Worm (Caenorhabditis elegans) whole organism, L3 larva: ENCODE data around the gene F14F7.5.

Source experiments
- R02D3.7 ChIP-seq: fragments of 150-350 bp; optimal IDR thresholded peaks from 2 replicates; lab custom pipeline; 2014; ENCODE audit warnings: missing biosample characterization, missing genetic modification characterization
- ZK546.5 ChIP-seq: sonication (generic microtip); optimal IDR thresholded peaks from 2 replicates; lab custom pipeline; 2017; ENCODE audit warnings: missing biosample characterization, missing genetic modification characterization
- aly-2 ChIP-seq: fragments of 150-350 bp; optimal IDR thresholded peaks from 2 replicates; lab custom pipeline; 2014; ENCODE audit warnings: missing biosample characterization, missing genetic modification characterization
- ama-1 ChIP-seq: fragments of 150-350 bp; optimal IDR thresholded peaks from 2 replicates; lab custom pipeline; 2018
- ceh-16 ChIP-seq: sonication (generic microtip); optimal IDR thresholded peaks from 2 replicates; lab custom pipeline; 2017; ENCODE audit warnings: missing biosample characterization, missing genetic modification characterization
- ceh-28 ChIP-seq: fragments of 150-350 bp; optimal IDR thresholded peaks from 2 replicates; lab custom pipeline; 2014; ENCODE audit warnings: missing biosample characterization, missing genetic modification reagents, missing genetic modification characterization
- ceh-82 ChIP-seq: fragments of 150-350 bp; optimal IDR thresholded peaks from 2 replicates; lab custom pipeline; 2014; ENCODE audit warnings: missing biosample characterization, missing genetic modification characterization
- ceh-9 ChIP-seq: sonication (generic microtip); optimal IDR thresholded peaks from 2 replicates; lab custom pipeline; 2018; ENCODE audit warnings: missing biosample characterization, missing genetic modification characterization
- egl-27 ChIP-seq: sonication (generic microtip); optimal IDR thresholded peaks from 4 replicates; lab custom pipeline; 2017; ENCODE audit warnings: missing biosample characterization, missing genetic modification reagents, missing genetic modification characterization
- elt-2 ChIP-seq: sonication (generic microtip); optimal IDR thresholded peaks from 2 replicates; lab custom pipeline; 2016; ENCODE audit warnings: missing genetic modification reagents, mild to moderate bottlenecking, missing genetic modification characterization, missing compliant biosample characterization
- elt-3 ChIP-seq, 3 experiments: fragments of 150-350 bp in 1 of 3; sonication (generic microtip) in 2 of 3; optimal IDR thresholded peaks; 2 replicates in 2 of 3; 4 replicates in 1 of 3; lab custom pipeline; 2014 to 2017; ENCODE audit warnings: missing biosample characterization in 3 of 3, missing genetic modification characterization in 3 of 3
- eor-1 ChIP-seq, 2 experiments: fragments of 150-350 bp; optimal IDR thresholded peaks; 2 replicates each; lab custom pipeline; 2014 to 2018; ENCODE audit warnings: missing biosample characterization in 2 of 2, missing genetic modification characterization in 2 of 2
- fkh-10 ChIP-seq: sonication (generic microtip); optimal IDR thresholded peaks from 2 replicates; lab custom pipeline; 2017; ENCODE audit warnings: missing biosample characterization, missing genetic modification reagents, missing genetic modification characterization
- hmg-11 ChIP-seq: sonication (generic microtip); optimal IDR thresholded peaks from 2 replicates; lab custom pipeline; 2016; ENCODE audit warnings: missing genetic modification characterization, missing compliant biosample characterization
- jun-1 ChIP-seq: fragments of 150-350 bp; optimal IDR thresholded peaks from 2 replicates; lab custom pipeline; 2014; ENCODE audit warnings: missing biosample characterization, missing genetic modification reagents, missing genetic modification characterization
- lin-39 ChIP-seq: fragments of 150-350 bp; optimal IDR thresholded peaks from 2 replicates; lab custom pipeline; 2018; ENCODE audit warnings: missing biosample characterization, missing genetic modification reagents, missing genetic modification characterization
- lsy-12 ChIP-seq: sonication (generic microtip); optimal IDR thresholded peaks from 2 replicates; lab custom pipeline; 2016; ENCODE audit warnings: mild to moderate bottlenecking, missing genetic modification characterization, missing compliant biosample characterization
- mdl-1 ChIP-seq: fragments of 150-350 bp; optimal IDR thresholded peaks from 2 replicates; lab custom pipeline; 2014; ENCODE audit warnings: missing biosample characterization, missing genetic modification characterization
- mml-1 ChIP-seq: fragments of 150-350 bp; sonication (generic microtip); optimal IDR thresholded peaks from 3 replicates; lab custom pipeline; 2014; ENCODE audit warnings: missing biosample characterization, missing genetic modification characterization
- nfya-1 ChIP-seq: sonication (generic microtip); optimal IDR thresholded peaks from 2 replicates; lab custom pipeline; 2017; ENCODE audit warnings: missing genetic modification characterization, mild to moderate bottlenecking, missing compliant biosample characterization, antibody characterized with exemption, moderate library complexity; ENCODE audit not compliant: insufficient read depth
- nhr-11 ChIP-seq: fragments of 150-350 bp; optimal IDR thresholded peaks from 2 replicates; lab custom pipeline; 2014; ENCODE audit warnings: missing biosample characterization, missing genetic modification characterization
- nhr-12 ChIP-seq: fragments of 150-350 bp; optimal IDR thresholded peaks from 2 replicates; lab custom pipeline; 2014; ENCODE audit warnings: missing biosample characterization, missing genetic modification characterization
- nhr-23 ChIP-seq: fragments of 150-350 bp; optimal IDR thresholded peaks from 2 replicates; lab custom pipeline; 2014; ENCODE audit warnings: missing biosample characterization, missing genetic modification reagents, missing genetic modification characterization
- nhr-237 ChIP-seq: fragments of 150-350 bp; optimal IDR thresholded peaks from 2 replicates; lab custom pipeline; 2014; ENCODE audit warnings: missing biosample characterization, missing genetic modification characterization
- nhr-28 ChIP-seq: fragments of 150-350 bp; optimal IDR thresholded peaks from 2 replicates; lab custom pipeline; 2014; ENCODE audit warnings: missing biosample characterization, missing genetic modification characterization
- nhr-67 ChIP-seq: fragments of 150-350 bp; optimal IDR thresholded peaks from 2 replicates; lab custom pipeline; 2014; ENCODE audit warnings: missing biosample characterization, missing genetic modification characterization
- nhr-76 ChIP-seq: fragments of 150-350 bp; sonication (generic microtip); optimal IDR thresholded peaks from 5 replicates; lab custom pipeline; 2014; ENCODE audit warnings: missing biosample characterization, missing genetic modification characterization
- pha-4 ChIP-seq: fragments of 150-350 bp; optimal IDR thresholded peaks from 2 replicates; lab custom pipeline; 2014; ENCODE audit warnings: missing biosample characterization, missing genetic modification reagents, missing genetic modification characterization
- pqm-1 ChIP-seq: fragments of 150-350 bp; optimal IDR thresholded peaks from 2 replicates; lab custom pipeline; 2017; ENCODE audit warnings: missing biosample characterization, missing genetic modification characterization, inconsistent platforms
- sea-2 ChIP-seq: fragments of 150-350 bp; sonication (generic microtip); optimal IDR thresholded peaks from 4 replicates; lab custom pipeline; 2014; ENCODE audit warnings: missing biosample characterization, missing genetic modification reagents, missing genetic modification characterization
- snpc-4 ChIP-seq: fragments of 150-350 bp; optimal IDR thresholded peaks from 2 replicates; lab custom pipeline; 2014; ENCODE audit warnings: missing biosample characterization, missing genetic modification characterization
- tbx-2 ChIP-seq: sonication (generic microtip); optimal IDR thresholded peaks from 2 replicates; lab custom pipeline; 2016; ENCODE audit warnings: mild to moderate bottlenecking, missing genetic modification characterization, missing compliant biosample characterization
- unc-39 ChIP-seq: sonication (generic microtip); optimal IDR thresholded peaks from 4 replicates; lab custom pipeline; 2017; ENCODE audit warnings: missing biosample characterization, missing genetic modification characterization
- unc-62 ChIP-seq: fragments of 150-350 bp; sonication (generic microtip); optimal IDR thresholded peaks from 4 replicates; lab custom pipeline; 2014; ENCODE audit warnings: missing biosample characterization, missing genetic modification reagents, missing genetic modification characterization
- zag-1 ChIP-seq: fragments of 150-350 bp; optimal IDR thresholded peaks from 2 replicates; lab custom pipeline; 2014; ENCODE audit warnings: missing biosample characterization, missing genetic modification characterization
- ztf-11 ChIP-seq: fragments of 150-350 bp; optimal IDR thresholded peaks from 2 replicates; lab custom pipeline; 2014; ENCODE audit warnings: missing biosample characterization, missing genetic modification characterization

The F14F7.5 gene

DNA sequence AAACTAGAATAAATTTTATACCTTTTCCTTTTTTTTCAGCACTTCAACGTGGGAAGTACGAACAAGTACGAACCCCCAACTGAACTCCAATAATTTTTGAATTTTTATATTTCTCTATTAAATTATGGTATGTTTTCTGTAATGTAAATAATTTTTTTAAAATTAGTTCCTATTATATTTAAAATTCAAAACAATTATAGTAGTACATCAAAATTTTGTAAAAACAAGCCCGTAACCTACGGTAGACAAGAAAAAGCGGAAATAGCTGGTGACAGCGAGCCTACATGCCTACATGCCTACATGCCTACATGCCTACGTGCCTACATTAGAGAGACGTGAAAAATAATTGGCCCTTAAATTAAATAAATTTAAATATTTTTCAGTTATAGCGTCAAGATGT is at the start of gene F14F7.5:
F14F7.5 (plus strand) TSS at position 301 of the 400 bp plus-strand sequence.
- TF ChIP-seq mdl-1 (tag; lab: Kevin White, UChicago), result no peak
- no peak for TF ChIP-seq nhr-23 (tag; lab: Kevin White, UChicago)
- TF ChIP-seq ceh-82, result no peak
- TF ChIP-seq R02D3.7 (tag; lab: Kevin White, UChicago), result no peak
- no peak for TF ChIP-seq ama-1
- TF ChIP-seq aly-2, result no peak
- TF ChIP-seq mml-1 (tag; lab: Kevin White, UChicago), result no peak
- TF ChIP-seq pqm-1 (tag; lab: Kevin White, UChicago), result no peak
- no peak for TF ChIP-seq zag-1 (tag; lab: Kevin White, UChicago)
- no peak for TF ChIP-seq nhr-12 (tag; lab: Kevin White, UChicago)
- no peak for TF ChIP-seq ztf-11 (tag; lab: Kevin White, UChicago)
- no peak for TF ChIP-seq snpc-4 (tag; lab: Kevin White, UChicago)
- no peak for TF ChIP-seq lin-39
- TF ChIP-seq eor-1 (tag; optimal IDR thresholded peaks at IDR 0.05; lab: Kevin White, UChicago), result no peak
- TF ChIP-seq, all 47 proteins: peak for 0

DNA sequence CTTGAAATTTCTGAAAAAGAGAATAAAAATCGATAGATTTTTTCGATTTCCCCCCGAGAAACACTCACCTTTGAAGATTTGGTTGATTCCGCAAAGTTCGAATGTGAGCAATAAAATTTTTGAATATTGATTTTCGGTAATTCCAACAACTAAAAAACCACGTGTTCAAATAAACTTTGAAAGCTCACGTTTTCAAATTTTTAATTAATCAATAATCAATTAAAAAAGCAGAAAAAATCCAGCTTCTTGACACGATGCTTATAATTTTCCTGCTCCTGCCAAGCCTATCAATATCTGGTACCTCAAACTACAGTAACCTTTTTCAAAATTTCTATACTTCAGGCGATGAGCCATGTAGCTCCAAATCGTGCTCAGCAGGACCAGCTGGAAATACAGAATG is 44.4 kb upstream of the F14F7.5 start, which contains the start of gene ZK1010.5:
ZK1010.5 (minus strand) TSS at position 101 of the 400 bp plus-strand sequence.
- no peak for TF ChIP-seq snpc-4 (tag; lab: Kevin White, UChicago)
- no peak for TF ChIP-seq nhr-11 (tag; lab: Kevin White, UChicago)
- TF ChIP-seq nfya-1 (tag; lab: Kevin White, UChicago), result no peak
- TF ChIP-seq tbx-2 (tag; lab: Kevin White, UChicago), result no peak
- no peak for TF ChIP-seq ama-1
- TF ChIP-seq unc-62 (GFP tag; lab: Kevin White, UChicago), result no peak
- no peak for TF ChIP-seq pqm-1 (tag; lab: Kevin White, UChicago)
- no peak for TF ChIP-seq aly-2
- no peak for TF ChIP-seq eor-1 (tag; optimal IDR thresholded peaks at IDR 0.05; lab: Kevin White, UChicago)
- no peak for TF ChIP-seq sea-2
- TF ChIP-seq jun-1 (tag; lab: Kevin White, UChicago), result no peak
- no peak for TF ChIP-seq nhr-67
- TF ChIP-seq fkh-10 (GFP tag; lab: Kevin White, UChicago), result no peak
- TF ChIP-seq elt-3 (tag; optimal IDR thresholded peaks at IDR 0.05; lab: Kevin White, UChicago), result no peak
- TF ChIP-seq lsy-12 (tag; lab: Kevin White, UChicago), result no peak
- TF ChIP-seq nhr-237 (tag; lab: Kevin White, UChicago), result no peak
- no peak for TF ChIP-seq zag-1 (tag; lab: Kevin White, UChicago)
- TF ChIP-seq ceh-16 (tag; lab: Kevin White, UChicago), result no peak

DNA sequence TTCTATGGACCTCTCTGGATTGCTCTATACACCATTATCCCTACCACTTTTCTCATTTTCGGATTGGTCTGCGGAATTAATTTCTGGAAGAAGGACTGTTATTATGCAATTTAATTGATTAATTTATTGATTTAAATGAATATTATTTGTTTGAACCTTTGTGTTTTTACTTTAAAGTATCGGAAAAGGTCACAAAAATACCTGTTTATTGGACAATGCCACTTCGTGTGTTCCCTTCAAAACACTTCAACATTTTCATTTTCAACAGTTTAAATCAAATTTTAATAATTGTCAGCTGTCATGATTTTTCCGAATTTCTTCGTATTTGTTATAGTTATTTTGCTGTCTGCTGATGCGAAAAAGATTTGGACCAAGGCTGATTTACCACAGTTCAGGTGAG is 40.8 kb upstream of the F14F7.5 start, which contains the start of gene ZK1010.12:
ZK1010.12 (plus strand) TSS at position 301 of the 400 bp plus-strand sequence.
- TF ChIP-seq ceh-9 (no peak), elt-2 (tag; lab: Kevin White, UChicago) (no peak), lsy-12 (tag; lab: Kevin White, UChicago) (no peak), pha-4 (tag; lab: Kevin White, UChicago) (no peak), jun-1 (tag; lab: Kevin White, UChicago) (no peak), ceh-16 (tag; lab: Kevin White, UChicago) (no peak), nhr-11 (tag; lab: Kevin White, UChicago) (no peak), unc-62 (GFP tag; lab: Kevin White, UChicago) (no peak), nhr-237 (tag; lab: Kevin White, UChicago) (no peak), unc-39 (tag; lab: Kevin White, UChicago) (no peak), zag-1 (tag; lab: Kevin White, UChicago) (no peak), elt-3 (tag; optimal IDR thresholded peaks at IDR 0.05; lab: Kevin White, UChicago) (no peak), nhr-76 (no peak), ama-1 (no peak), mdl-1 (tag; lab: Kevin White, UChicago) (no peak), ceh-82 (no peak)
- TF ChIP-seq, all 47 proteins: peak for 0

DNA sequence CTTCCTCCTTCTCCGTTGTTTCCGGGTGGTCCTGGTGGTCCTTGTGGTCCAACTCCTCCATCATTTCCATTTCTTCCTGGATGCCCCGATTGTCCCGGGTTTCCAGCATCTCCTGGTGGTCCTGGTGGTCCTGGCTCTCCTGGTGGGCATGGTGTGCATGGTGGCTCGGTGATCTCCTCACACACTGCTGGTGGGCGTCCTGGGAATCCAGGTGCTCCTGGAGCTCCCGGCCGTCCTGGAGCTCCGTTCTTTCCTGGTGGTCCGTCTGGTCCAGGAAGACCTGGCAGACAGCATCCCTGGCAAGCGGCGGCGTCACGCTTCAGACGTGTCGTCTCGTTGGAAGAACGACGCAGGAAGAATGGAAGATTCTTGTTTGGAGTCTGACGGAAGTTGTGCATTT is 38.7 kb upstream of the F14F7.5 start:
- no peak for TF ChIP-seq nhr-67
- TF ChIP-seq ceh-16 (tag; lab: Kevin White, UChicago), result no peak
- TF ChIP-seq ceh-9, result no peak
- TF ChIP-seq lin-39, result no peak
- TF ChIP-seq pqm-1 (tag; lab: Kevin White, UChicago), result no peak
- TF ChIP-seq ztf-11 (tag; lab: Kevin White, UChicago), result no peak
- no peak for TF ChIP-seq sea-2
- no peak for TF ChIP-seq eor-1 (tag; optimal IDR thresholded peaks at IDR 0.05; lab: Kevin White, UChicago)
- TF ChIP-seq ZK546.5 (tag; lab: Kevin White, UChicago), result no peak
- TF ChIP-seq, all 47 proteins: peak for 0

DNA sequence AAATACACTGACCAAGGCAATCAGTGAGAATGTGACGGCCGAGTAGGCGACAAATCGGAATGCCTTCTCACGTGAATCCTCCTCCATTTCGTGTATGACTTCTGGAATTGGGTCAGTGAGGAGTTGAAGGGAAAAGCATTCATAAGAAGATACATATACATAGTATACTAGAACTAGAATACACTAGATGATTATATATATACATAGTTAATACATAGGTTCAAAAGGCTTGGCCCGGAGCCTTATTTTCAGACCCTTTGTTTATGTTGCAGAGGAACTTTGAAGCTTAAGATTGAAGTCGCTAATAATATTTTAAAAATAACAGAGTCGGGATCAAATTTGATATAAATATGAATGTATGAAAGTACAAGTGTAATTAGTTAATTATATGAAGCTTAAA is 38.2 kb upstream of the F14F7.5 start, which contains the start of gene col-97:
col-97 (minus strand) TSS at position 101 of the 400 bp plus-strand sequence.
- TF ChIP-seq nhr-76 (no peak), pqm-1 (tag; lab: Kevin White, UChicago) (no peak), unc-39 (tag; lab: Kevin White, UChicago) (no peak), ZK546.5 (tag; lab: Kevin White, UChicago) (no peak), ceh-9 (no peak), elt-3 (tag; optimal IDR thresholded peaks at IDR 0.05; lab: Kevin White, UChicago) (no peak), zag-1 (tag; lab: Kevin White, UChicago) (no peak), ceh-28 (no peak), fkh-10 (GFP tag; lab: Kevin White, UChicago) (no peak), ceh-82 (no peak), mdl-1 (tag; lab: Kevin White, UChicago) (no peak), jun-1 (tag; lab: Kevin White, UChicago) (no peak), nhr-28 (tag; lab: Kevin White, UChicago) (no peak), hmg-11 (tag; lab: Kevin White, UChicago) (no peak), aly-2 (no peak), lsy-12 (tag; lab: Kevin White, UChicago) (no peak), mml-1 (tag; lab: Kevin White, UChicago) (no peak), egl-27 (tag; lab: Kevin White, UChicago) (no peak)
- TF ChIP-seq, all 47 proteins: peak for 0
